Worm (Caenorhabditis elegans): ENCODE measurements around the gene C49A9.4.

Gene C49A9.4

DNA sequence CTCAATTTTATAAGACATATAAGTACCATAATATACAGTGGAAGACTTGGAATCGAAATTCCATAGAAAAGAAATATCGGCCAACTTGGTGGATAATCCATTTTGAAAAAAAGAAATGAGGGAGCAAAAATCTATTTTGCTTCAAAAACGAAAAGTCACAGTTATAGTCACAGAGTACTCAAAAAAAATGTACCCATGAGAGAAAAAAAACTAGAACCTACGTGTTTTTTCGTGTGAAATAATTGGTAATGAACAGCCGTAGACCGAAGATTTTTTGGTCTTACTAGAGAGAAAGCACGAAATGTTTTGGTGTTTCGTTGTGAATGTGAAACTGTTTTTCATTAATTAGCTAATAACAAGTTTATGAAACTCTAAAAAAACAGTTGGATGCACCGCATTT is 49.9 kb downstream of the C49A9.4 start, which contains the start of gene srv-30:
TSS of gene srv-30 (minus strand) at position 101 of the 400 bp plus-strand sequence.
- no peak for TF ChIP-seq W03F9.2 (tag; optimal IDR thresholded peaks at IDR 0.05)
- TF ChIP-seq him-1 (tag; optimal IDR thresholded peaks at IDR 0.05) = no peak
- no peak for TF ChIP-seq dao-5 (tag; optimal IDR thresholded peaks at IDR 0.05)

All from whole organism, L4/young adult.